Worm (Caenorhabditis elegans): ENCODE data around the gene far-1.
A peak's percentile ranks its signal among the peaks of the same experiment; 100 is the strongest.

The far-1 gene

DNA sequence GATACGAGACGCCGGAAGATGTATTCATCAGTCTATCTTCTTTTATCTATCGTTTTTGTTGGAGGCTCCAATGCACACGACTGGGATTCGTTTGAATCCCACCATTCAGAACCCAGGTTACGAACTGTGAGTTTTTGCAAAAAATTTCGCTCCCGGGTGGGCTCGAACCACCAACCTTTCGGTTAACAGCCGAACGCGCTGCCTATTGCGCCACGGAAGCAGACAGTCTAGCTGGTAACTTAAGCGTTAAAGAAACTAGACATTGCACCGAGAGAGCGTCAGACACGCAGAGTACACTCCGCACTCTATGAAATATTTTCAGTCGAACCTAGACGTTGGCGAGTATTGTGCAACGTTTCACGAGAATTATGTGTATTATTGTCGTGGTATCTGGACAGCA lies 23.1 kb upstream of the far-1 start (continued):
- TF ChIP-seq cebp-1 (GFP tag; IDR thresholded peaks at IDR 0.05) = no peak
- no peak for TF ChIP-seq cebp-1 (tag; optimal IDR thresholded peaks at IDR 0.05)
- TF ChIP-seq ztf-18 (tag; optimal IDR thresholded peaks at IDR 0.05) = peak; percentile 70
- no peak for TF ChIP-seq F39B2.1 (GFP tag; IDR thresholded peaks at IDR 0.05)
- TF ChIP-seq mxl-1 (tag; optimal IDR thresholded peaks at IDR 0.05) = peak; percentile 51
- no peak for TF ChIP-seq B0035.1 (tag; optimal IDR thresholded peaks at IDR 0.05)
- TF ChIP-seq chd-7 (tag; optimal IDR thresholded peaks at IDR 0.05) = peak; percentile 67
- peak; percentile 76; the same call in 1 of the 2 replicates for TF ChIP-seq let-526 (GFP tag; IDR thresholded peaks at IDR 0.05)
- peak; percentile 29 for TF ChIP-seq snpc-1.3 (tag; optimal IDR thresholded peaks at IDR 0.05; ENCODE audit: insufficient read depth)
- TF ChIP-seq nhr-27 (tag; optimal IDR thresholded peaks at IDR 0.05) = no peak
- 0 out of 2 replicates have a peak, but pooled peaks have one; percentile 7 for TF ChIP-seq Y67H2A.10 (GFP tag; conservative IDR thresholded peaks at IDR 0.05)
- TF ChIP-seq B0261.1 (tag; optimal IDR thresholded peaks at IDR 0.05) = peak; percentile 84
- peak; percentile 40 for TF ChIP-seq F49E8.2 (tag; optimal IDR thresholded peaks at IDR 0.05; ENCODE audit: insufficient read depth)
- TF ChIP-seq dox-1 (GFP tag; IDR thresholded peaks at IDR 0.05) = peak; percentile 81
- TF ChIP-seq mel-28 (tag; optimal IDR thresholded peaks at IDR 0.05; ENCODE audit: borderline replicate concordance) = no peak
- peak; percentile 46; the same call in 1 of the 2 replicates for TF ChIP-seq egrh-3 (GFP tag; IDR thresholded peaks at IDR 0.05)
- peak; percentile 31 to 81 for TF ChIP-seq rec-8 (tag; optimal IDR thresholded peaks at IDR 0.05)
- peak; percentile 59; the same call in 1 of the 2 replicates for TF ChIP-seq madf-3 (GFP tag; IDR thresholded peaks at IDR 0.05)
- TF ChIP-seq fkh-3 (tag; optimal IDR thresholded peaks at IDR 0.05) = no peak
- peak; percentile 77 for TF ChIP-seq lsy-27 (tag; optimal IDR thresholded peaks at IDR 0.05; ENCODE audit: borderline replicate concordance, insufficient read depth)
- peak; percentile 86 for TF ChIP-seq snpc-4 (GFP tag; optimal IDR thresholded peaks at IDR 0.05)
- TF ChIP-seq snpc-4 (tag; optimal IDR thresholded peaks at IDR 0.05) = peak; percentile 51 to 96 (median 88)
- TF ChIP-seq Y95B8A.8 (GFP tag; IDR thresholded peaks at IDR 0.05) = 0 out of 2 replicates have a peak, but pooled peaks have one; percentile 30
- 0 out of 2 replicates have a peak, but pooled peaks have one; percentile 50 for TF ChIP-seq ztf-25 (GFP tag; IDR thresholded peaks at IDR 0.05)
- peak; percentile 36 for TF ChIP-seq K12H6.12 (tag; optimal IDR thresholded peaks at IDR 0.05)

ce11 chrIII:9103643-9104042 lies 22.7 kb upstream of the far-1 start, which contains the start of gene dos-1:
dos-1 (plus strand) TSS chrIII:9103943.
- no peak for TF ChIP-seq C06A6.2 (GFP tag; conservative IDR thresholded peaks at IDR 0.05)
- no peak for TF ChIP-seq nhr-27 (tag; optimal IDR thresholded peaks at IDR 0.05)
- TF ChIP-seq F57C9.4 (tag; optimal IDR thresholded peaks at IDR 0.05) = no peak
- TF ChIP-seq ama-1 (optimal IDR thresholded peaks at IDR 0.05) = no peak
- no peak for TF ChIP-seq ama-1 (GFP tag; optimal IDR thresholded peaks at IDR 0.05)
- TF ChIP-seq snpc-3.4 (tag; optimal IDR thresholded peaks at IDR 0.05) = no peak
- no peak for TF ChIP-seq B0261.1 (tag; optimal IDR thresholded peaks at IDR 0.05)
- no peak for TF ChIP-seq snpc-4 (GFP tag; optimal IDR thresholded peaks at IDR 0.05)
- no peak for TF ChIP-seq snpc-4 (tag; optimal IDR thresholded peaks at IDR 0.05)
- TF ChIP-seq hmg-20 (GFP tag; IDR thresholded peaks at IDR 0.05) = no peak
- TF ChIP-seq gei-17 (GFP tag; optimal IDR thresholded peaks at IDR 0.05) = no peak
- TF ChIP-seq Y79H2A.3 (GFP tag; conservative IDR thresholded peaks at IDR 0.05) = no peak
- TF ChIP-seq hmg-1.2 (GFP tag; IDR thresholded peaks at IDR 0.05) = no peak
- no peak for TF ChIP-seq ceh-58 (GFP tag; IDR thresholded peaks at IDR 0.05)
- no peak for TF ChIP-seq pha-4 (tag; optimal IDR thresholded peaks at IDR 0.05)

DNA sequence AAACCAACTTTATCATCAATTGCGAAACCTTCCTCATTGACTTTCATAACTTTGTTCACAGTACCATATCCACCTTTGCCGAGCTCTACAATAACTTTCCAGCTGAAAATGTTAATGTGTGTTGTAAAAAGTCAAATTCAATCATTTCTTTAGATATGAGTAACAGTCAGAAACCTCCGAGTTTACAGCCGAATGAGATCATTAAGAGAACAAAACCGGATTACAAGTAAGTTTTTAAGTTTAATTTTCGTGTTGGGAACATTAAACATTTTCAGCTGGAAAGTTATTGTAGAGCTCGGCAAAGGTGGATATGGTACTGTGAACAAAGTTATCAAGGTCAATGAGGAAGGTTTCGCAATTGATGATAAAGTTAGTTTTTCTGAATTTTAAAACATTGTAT lies 20.2 kb upstream of the far-1 start, which contains the start of gene ZK507.1:
Gene ZK507.1 (minus strand): TSS at position 101 of the 400 bp plus-strand sequence.
- TF ChIP-seq ccch-3 (GFP tag; optimal IDR thresholded peaks at IDR 0.05) = no peak
- TF ChIP-seq madf-8 (GFP tag; conservative IDR thresholded peaks at IDR 0.05) = no peak
- no peak for TF ChIP-seq hsf-1 (GFP tag; IDR thresholded peaks at IDR 0.05)
- no peak for TF ChIP-seq chd-7 (tag; optimal IDR thresholded peaks at IDR 0.05)
- no peak for TF ChIP-seq K11D2.4 (GFP tag; IDR thresholded peaks at IDR 0.05)
- no peak for TF ChIP-seq F22D6.2 (tag; optimal IDR thresholded peaks at IDR 0.05)
